Worm (Caenorhabditis elegans) whole organism, L2 larva: ENCODE results near the gene F18G5.6.

ENCODE experiments used
- C34F6.9 ChIP-seq: fragments of 150-350 bp; optimal IDR thresholded peaks from 2 replicates; lab custom pipeline; 2014; ENCODE audit warnings: missing biosample characterization, missing genetic modification characterization
- R02D3.7 ChIP-seq: fragments of 150-350 bp; optimal IDR thresholded peaks from 2 replicates; lab custom pipeline; 2014; ENCODE audit warnings: missing biosample characterization, missing genetic modification characterization
- Y55F3AM.14 ChIP-seq: fragments of 200-800 bp; sonication (Bioruptor generic); optimal IDR thresholded peaks from 2 replicates; lab custom pipeline; 2018; ENCODE audit warnings: mild to moderate bottlenecking, missing genetic modification characterization, missing compliant biosample characterization
- ZK546.5 ChIP-seq: sonication (generic microtip); optimal IDR thresholded peaks from 2 replicates; lab custom pipeline; 2017; ENCODE audit warnings: missing biosample characterization, missing genetic modification characterization
- aly-2 ChIP-seq: fragments of 150-350 bp; optimal IDR thresholded peaks from 2 replicates; lab custom pipeline; 2014; ENCODE audit warnings: missing biosample characterization, missing genetic modification characterization
- ama-1 ChIP-seq: fragments of 150-350 bp; optimal IDR thresholded peaks from 2 replicates; lab custom pipeline; 2018; ENCODE audit warnings: inconsistent platforms
- blmp-1 ChIP-seq: sonication (generic microtip); optimal IDR thresholded peaks from 2 replicates; lab custom pipeline; 2017; ENCODE audit warnings: missing genetic modification characterization, mild to moderate bottlenecking, missing compliant biosample characterization, antibody characterized with exemption, moderate library complexity; ENCODE audit not compliant: insufficient read depth
- ceh-16 ChIP-seq: fragments of 150-350 bp; optimal IDR thresholded peaks from 2 replicates; lab custom pipeline; 2014; ENCODE audit warnings: missing biosample characterization, missing genetic modification characterization
- ceh-82 ChIP-seq: fragments of 150-350 bp; optimal IDR thresholded peaks from 2 replicates; lab custom pipeline; 2014; ENCODE audit warnings: missing biosample characterization, missing genetic modification characterization
- crh-2 ChIP-seq: sonication (generic microtip); optimal IDR thresholded peaks from 2 replicates; lab custom pipeline; 2017; ENCODE audit warnings: missing biosample characterization, missing genetic modification characterization
- dmd-4 ChIP-seq: sonication (generic microtip); optimal IDR thresholded peaks from 2 replicates; lab custom pipeline; 2017; ENCODE audit warnings: missing biosample characterization, missing genetic modification characterization
- fos-1 ChIP-seq: fragments of 150-350 bp; optimal IDR thresholded peaks from 2 replicates; lab custom pipeline; 2014; ENCODE audit warnings: missing biosample characterization, missing genetic modification characterization
- lin-13 ChIP-seq: fragments of 150-350 bp; optimal IDR thresholded peaks from 2 replicates; lab custom pipeline; 2014; ENCODE audit warnings: missing biosample characterization, missing genetic modification reagents, missing genetic modification characterization
- lin-39 ChIP-seq: fragments of 150-350 bp; optimal IDR thresholded peaks from 2 replicates; lab custom pipeline; 2014; ENCODE audit warnings: missing biosample characterization, missing genetic modification reagents, missing genetic modification characterization
- lsy-2 ChIP-seq, 2 experiments: fragments of 150-350 bp in 1 of 2; sonication (generic microtip) in 1 of 2; optimal IDR thresholded peaks; 2 replicates each; lab custom pipeline; 2014 to 2017; ENCODE audit warnings: missing biosample characterization in 2 of 2, missing genetic modification characterization in 2 of 2
- mab-5 ChIP-seq: fragments of 150-350 bp; optimal IDR thresholded peaks from 2 replicates; lab custom pipeline; 2014; ENCODE audit warnings: missing biosample characterization, missing genetic modification characterization
- mbf-1 ChIP-seq: sonication (generic microtip); optimal IDR thresholded peaks from 2 replicates; lab custom pipeline; 2017; ENCODE audit warnings: missing biosample characterization, missing genetic modification characterization
- mdl-1 ChIP-seq, 2 experiments: fragments of 150-350 bp in 1 of 2; sonication (generic microtip) in 1 of 2; optimal IDR thresholded peaks; 2 replicates each; lab custom pipeline; 2017; ENCODE audit warnings: missing biosample characterization in 2 of 2, missing genetic modification characterization in 2 of 2
- nhr-11 ChIP-seq: fragments of 150-350 bp; optimal IDR thresholded peaks from 2 replicates; lab custom pipeline; 2014; ENCODE audit warnings: missing biosample characterization, missing genetic modification characterization
- nhr-12 ChIP-seq: fragments of 150-350 bp; optimal IDR thresholded peaks from 2 replicates; lab custom pipeline; 2014; ENCODE audit warnings: missing biosample characterization, missing genetic modification characterization
- nhr-129 ChIP-seq: fragments of 150-350 bp; optimal IDR thresholded peaks from 2 replicates; lab custom pipeline; 2014; ENCODE audit warnings: missing biosample characterization, missing genetic modification characterization
- nhr-21 ChIP-seq: fragments of 150-350 bp; optimal IDR thresholded peaks from 2 replicates; lab custom pipeline; 2014; ENCODE audit warnings: missing biosample characterization, missing genetic modification characterization
- nhr-23 ChIP-seq: fragments of 150-350 bp; optimal IDR thresholded peaks from 2 replicates; lab custom pipeline; 2014; ENCODE audit warnings: missing biosample characterization, missing genetic modification reagents, missing genetic modification characterization
- nhr-237 ChIP-seq: fragments of 150-350 bp; optimal IDR thresholded peaks from 2 replicates; lab custom pipeline; 2014; ENCODE audit warnings: missing biosample characterization, missing genetic modification characterization
- nhr-25 ChIP-seq: fragments of 150-350 bp; sonication (generic microtip); optimal IDR thresholded peaks from 3 replicates; lab custom pipeline; 2014; ENCODE audit warnings: missing biosample characterization, missing genetic modification characterization
- nhr-6 ChIP-seq: fragments of 150-350 bp; optimal IDR thresholded peaks from 2 replicates; lab custom pipeline; 2014; ENCODE audit warnings: missing biosample characterization, missing genetic modification characterization
- nhr-77 ChIP-seq: fragments of 150-350 bp; optimal IDR thresholded peaks from 2 replicates; lab custom pipeline; 2014; ENCODE audit warnings: missing biosample characterization, missing genetic modification characterization
- peb-1 ChIP-seq: fragments of 150-350 bp; optimal IDR thresholded peaks from 2 replicates; lab custom pipeline; 2014; ENCODE audit warnings: missing biosample characterization, missing genetic modification characterization
- sem-4 ChIP-seq: fragments of 150-350 bp; optimal IDR thresholded peaks from 2 replicates; lab custom pipeline; 2014; ENCODE audit warnings: missing biosample characterization, missing genetic modification reagents, missing genetic modification characterization
- skn-1 ChIP-seq: sonication (generic microtip); optimal IDR thresholded peaks from 2 replicates; lab custom pipeline; 2017; ENCODE audit warnings: missing biosample characterization, missing genetic modification characterization
- sma-9 ChIP-seq, 2 experiments: fragments of 150-350 bp in 1 of 2; sonication (generic microtip) in 1 of 2; optimal IDR thresholded peaks; 2 replicates each; lab custom pipeline; 2014 to 2016; ENCODE audit warnings: missing genetic modification characterization in 2 of 2, mild to moderate bottlenecking in 1 of 2, missing biosample characterization in 1 of 2, missing compliant biosample characterization in 1 of 2, missing genetic modification reagents in 1 of 2, moderate library complexity in 1 of 2
- snpc-4 ChIP-seq: fragments of 150-350 bp; optimal IDR thresholded peaks from 2 replicates; lab custom pipeline; 2014; ENCODE audit warnings: missing biosample characterization, missing genetic modification characterization
- unc-39 ChIP-seq: fragments of 150-350 bp; optimal IDR thresholded peaks from 2 replicates; lab custom pipeline; 2014; ENCODE audit warnings: missing biosample characterization, missing genetic modification characterization
- unc-55 ChIP-seq: fragments of 150-350 bp; sonication (generic microtip); optimal IDR thresholded peaks from 3 replicates; lab custom pipeline; 2014; ENCODE audit warnings: missing biosample characterization, missing genetic modification reagents, missing genetic modification characterization
- unc-62 ChIP-seq: fragments of 150-350 bp; optimal IDR thresholded peaks from 2 replicates; lab custom pipeline; 2014; ENCODE audit warnings: missing biosample characterization, missing genetic modification reagents, missing genetic modification characterization
- zag-1 ChIP-seq: fragments of 150-350 bp; optimal IDR thresholded peaks from 2 replicates; lab custom pipeline; 2014; ENCODE audit warnings: missing biosample characterization, missing genetic modification characterization
- ztf-1 ChIP-seq: fragments of 200-800 bp; sonication (Bioruptor generic); conservative IDR thresholded peaks from 2 replicates; pipeline ENCODE4 v1.3.6; 2022; ENCODE audit warnings: missing genetic modification characterization, missing compliant biosample characterization
- ztf-11 ChIP-seq: sonication (generic microtip); optimal IDR thresholded peaks from 2 replicates; lab custom pipeline; 2017; ENCODE audit warnings: missing biosample characterization, missing genetic modification characterization

F18G5.6 gene

ce11 chrX:9264636-9265035, 505 bp upstream of the F18G5.6 start (continued):
- TF ChIP-seq mab-5 (tag; lab: Kevin White, UChicago) (no peak), Y55F3AM.14 (GFP tag; lab: Kevin White, UChicago) (peak; percentile 24), nhr-6 (tag; lab: Kevin White, UChicago) (no peak), skn-1 (tag; lab: Kevin White, UChicago) (no peak), nhr-21 (no peak), fos-1 (peak; percentile 77), R02D3.7 (no peak), nhr-11 (no peak), unc-55 (GFP tag; lab: Kevin White, UChicago) (no peak), peb-1 (tag; lab: Kevin White, UChicago) (no peak), ceh-16 (tag; lab: Kevin White, UChicago) (no peak), nhr-129 (peak; percentile 29), mbf-1 (tag; lab: Kevin White, UChicago) (no peak), aly-2 (tag; lab: Kevin White, UChicago) (no peak), lin-39 (tag; lab: Kevin White, UChicago) (no peak), blmp-1 (no peak)

ce11 chrX:9261626-9262189, 2.4 kb downstream of the F18G5.6 start:
- no peak for TF ChIP-seq ztf-1 (GFP tag; lab: Robert Waterston, UW)

ce11 chrX:9259552-9259951, 4.6 kb downstream of the F18G5.6 start, which contains the start of gene F18G5.1:
Gene F18G5.1 (plus strand): TSS chrX:9259852.
- TF ChIP-seq sem-4 (tag; lab: Kevin White, UChicago) = no peak
- no peak for TF ChIP-seq nhr-21
- TF ChIP-seq unc-39 (tag; lab: Kevin White, UChicago) = no peak
- no peak for TF ChIP-seq unc-62 (GFP tag; lab: Kevin White, UChicago)
- no peak for TF ChIP-seq ceh-16 (tag; lab: Kevin White, UChicago)
- no peak for TF ChIP-seq nhr-12 (tag; lab: Kevin White, UChicago)
- TF ChIP-seq ztf-1 (GFP tag; lab: Robert Waterston, UW) = no peak
- TF ChIP-seq ama-1 = no peak
- TF ChIP-seq unc-55 (GFP tag; lab: Kevin White, UChicago) = no peak
- no peak for TF ChIP-seq nhr-237
- TF ChIP-seq nhr-23 (tag; lab: Kevin White, UChicago) = no peak
- no peak for TF ChIP-seq mab-5 (tag; lab: Kevin White, UChicago)
- no peak for TF ChIP-seq lin-39 (tag; lab: Kevin White, UChicago)

ce11 chrX:9255993-9256392, 8.1 kb downstream of the F18G5.6 start:
- TF ChIP-seq dmd-4 (tag; lab: Kevin White, UChicago) = no peak
- TF ChIP-seq lin-13 (GFP tag; lab: Kevin White, UChicago) = no peak
- no peak for TF ChIP-seq mab-5 (tag; lab: Kevin White, UChicago)
- TF ChIP-seq zag-1 = no peak
- TF ChIP-seq crh-2 (tag; lab: Kevin White, UChicago) = no peak
- no peak for TF ChIP-seq nhr-129
- no peak for TF ChIP-seq nhr-11
- TF ChIP-seq nhr-12 (tag; lab: Kevin White, UChicago) = no peak
- no peak for TF ChIP-seq ZK546.5
- TF ChIP-seq lsy-2 (tag; optimal IDR thresholded peaks at IDR 0.05; lab: Kevin White, UChicago) = no peak
- TF ChIP-seq nhr-237 = no peak
- TF ChIP-seq nhr-21 = no peak
- no peak for TF ChIP-seq R02D3.7
- TF ChIP-seq sma-9 (GFP tag; optimal IDR thresholded peaks at IDR 0.05; lab: Kevin White, UChicago) = no peak
- no peak for TF ChIP-seq sma-9 (tag; optimal IDR thresholded peaks at IDR 0.05; lab: Kevin White, UChicago)
- TF ChIP-seq aly-2 (tag; lab: Kevin White, UChicago) = no peak
- no peak for TF ChIP-seq peb-1 (tag; lab: Kevin White, UChicago)
- TF ChIP-seq mdl-1 (tag; optimal IDR thresholded peaks at IDR 0.05; lab: Kevin White, UChicago) = no peak

- no peak for TF ChIP-seq ztf-11
- no peak for TF ChIP-seq ztf-1 (GFP tag; lab: Robert Waterston, UW)
- no peak for TF ChIP-seq snpc-4 (tag; lab: Kevin White, UChicago)
- TF ChIP-seq nhr-25 (tag; lab: Kevin White, UChicago) = no peak
- no peak for TF ChIP-seq nhr-129
- no peak for TF ChIP-seq mdl-1 (tag; optimal IDR thresholded peaks at IDR 0.05; lab: Kevin White, UChicago)
- TF ChIP-seq lsy-2 (tag; optimal IDR thresholded peaks at IDR 0.05; lab: Kevin White, UChicago) = no peak
- no peak for TF ChIP-seq nhr-23 (tag; lab: Kevin White, UChicago)
- no peak for TF ChIP-seq sem-4 (tag; lab: Kevin White, UChicago)
- TF ChIP-seq unc-39 (tag; lab: Kevin White, UChicago) = no peak
- TF ChIP-seq ceh-82 = no peak
- no peak for TF ChIP-seq nhr-6 (tag; lab: Kevin White, UChicago)
- TF ChIP-seq blmp-1 = no peak
- no peak for TF ChIP-seq ama-1
- TF ChIP-seq nhr-77 (tag; lab: Kevin White, UChicago) = no peak
- TF ChIP-seq nhr-237 = no peak
- no peak for TF ChIP-seq R02D3.7
- no peak for TF ChIP-seq C34F6.9 (tag; lab: Kevin White, UChicago)
- no peak for TF ChIP-seq lin-13 (GFP tag; lab: Kevin White, UChicago)
- TF ChIP-seq, all 48 proteins: peak for 0
These were observed 12.6 kb downstream of the F18G5.6 start, which contains the start of gene pes-8 for ce11 chrX:9251488-9251887. Gene pes-8 (plus strand): TSS chrX:9251788.
